Fruit fly (Drosophila melanogaster) S2 (cell line): ENCODE results near the gene CG43336.
A peak's percentile ranks its signal among the peaks of the same experiment; 100 is the strongest.

Experiments used
- CG8478 ChIP-seq: fragments of >200 bp; optimal IDR thresholded peaks from 2 replicates; lab custom pipeline; 2018
- CTCF ChIP-seq, 2 experiments: fragments of >200 bp; optimal IDR thresholded peaks; 2 replicates each; lab custom pipeline; 2018

Gene CG43336

DNA sequence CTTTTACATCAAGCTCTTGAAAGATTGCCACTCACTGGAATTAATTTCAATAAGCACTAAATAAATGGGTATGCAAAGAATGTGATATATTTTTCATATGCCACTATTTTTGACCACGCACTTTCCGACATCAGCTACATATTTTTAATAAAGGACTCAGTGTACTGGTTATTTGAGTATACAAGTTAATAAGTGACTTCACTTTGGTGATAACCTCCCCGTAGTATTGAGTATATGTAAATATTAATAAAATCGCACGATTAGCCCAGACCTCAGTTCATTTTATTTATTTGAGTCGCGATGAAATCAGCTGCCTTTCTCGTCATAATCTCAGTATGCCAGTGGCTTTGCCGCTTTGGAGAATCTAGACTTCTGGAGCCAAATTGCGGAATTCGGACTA is 1.8 kb upstream of the CG43336 start, which contains the start of gene CG43335:
CG43335 (plus strand) TSS at position 301 of the 400 bp plus-strand sequence.
- TF ChIP-seq CTCF (optimal IDR thresholded peaks at IDR 0.05; lab: Kevin White, UChicago) (no peak), CG8478 (lab: Kevin White, UChicago) (no peak)

DNA sequence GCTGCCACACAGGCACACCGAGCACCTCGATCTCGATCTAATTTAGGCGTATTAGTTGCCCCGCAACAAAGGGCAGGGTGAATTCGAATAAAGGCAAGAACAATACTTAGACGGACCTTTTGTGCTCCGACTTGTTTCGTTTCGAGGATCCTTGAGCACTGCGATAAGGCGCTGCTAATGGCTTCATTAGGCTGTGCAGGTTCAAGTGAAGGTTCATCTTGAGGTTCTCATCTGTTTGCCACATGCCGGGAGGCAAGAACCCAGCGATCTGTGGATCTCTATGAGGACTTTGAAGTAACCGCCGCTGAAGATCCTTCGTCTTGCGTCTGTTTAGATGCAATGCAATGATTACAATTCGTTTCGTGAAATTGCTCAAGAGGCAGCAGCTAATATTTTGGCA is 3.0 kb downstream of the CG43336 start:
- TF ChIP-seq CTCF (optimal IDR thresholded peaks at IDR 0.05; lab: Kevin White, UChicago) (no peak), CG8478 (lab: Kevin White, UChicago) (no peak)

DNA sequence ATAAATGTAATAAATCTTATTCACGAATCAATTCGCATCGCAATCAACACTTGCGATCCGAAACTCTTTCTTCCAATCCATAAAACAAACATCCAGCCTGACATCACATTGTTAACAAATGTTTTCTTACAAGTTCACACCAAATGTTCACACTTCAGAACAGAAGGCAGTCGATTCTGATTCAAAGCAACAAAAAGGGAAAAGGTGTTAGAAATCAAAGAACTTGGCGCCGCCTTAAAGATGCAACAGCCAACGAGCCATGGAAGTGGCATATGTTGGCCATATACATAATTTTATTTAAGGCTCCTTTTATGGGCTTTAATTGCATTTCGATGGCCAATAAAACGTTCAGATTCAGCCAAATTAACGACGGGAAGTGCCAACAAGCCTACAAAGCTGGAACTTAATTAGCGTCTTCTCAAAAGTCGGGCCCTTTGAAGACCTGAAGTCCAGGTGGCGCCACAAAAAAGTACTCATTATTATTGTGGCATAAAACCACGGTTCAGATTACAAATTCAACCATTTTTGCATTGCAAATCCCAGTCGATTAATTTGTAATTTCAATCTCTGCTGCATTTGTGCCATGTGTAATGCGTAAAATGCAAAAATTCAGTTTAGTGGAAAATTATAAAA is 4.5 kb downstream of the CG43336 start:
- no peak for TF ChIP-seq CG8478 (lab: Kevin White, UChicago)
- TF ChIP-seq CTCF (optimal IDR thresholded peaks at IDR 0.05; lab: Kevin White, UChicago) = peak; percentile 70 to 76

DNA sequence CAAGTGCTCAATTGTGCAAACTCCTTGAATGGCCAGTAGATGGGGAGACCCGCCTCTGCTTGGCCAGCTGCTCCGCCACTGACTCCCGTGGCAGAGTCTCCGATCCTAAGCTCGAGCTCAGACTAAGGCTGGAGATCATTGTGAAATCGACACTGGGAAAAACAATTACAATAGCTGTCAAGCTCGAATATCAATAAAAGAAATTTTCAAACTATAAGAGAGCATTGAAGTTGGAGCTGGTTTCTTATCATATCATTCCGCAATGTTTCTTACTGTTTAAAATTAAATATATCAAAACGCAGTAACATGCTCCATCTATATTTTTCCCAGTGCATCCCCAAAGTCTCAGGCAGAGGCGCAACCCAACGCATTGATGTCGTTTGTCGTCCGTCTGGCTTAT is 5.8 kb downstream of the CG43336 start:
- TF ChIP-seq CTCF (optimal IDR thresholded peaks at IDR 0.05; lab: Kevin White, UChicago) (no peak), CG8478 (lab: Kevin White, UChicago) (no peak)

DNA sequence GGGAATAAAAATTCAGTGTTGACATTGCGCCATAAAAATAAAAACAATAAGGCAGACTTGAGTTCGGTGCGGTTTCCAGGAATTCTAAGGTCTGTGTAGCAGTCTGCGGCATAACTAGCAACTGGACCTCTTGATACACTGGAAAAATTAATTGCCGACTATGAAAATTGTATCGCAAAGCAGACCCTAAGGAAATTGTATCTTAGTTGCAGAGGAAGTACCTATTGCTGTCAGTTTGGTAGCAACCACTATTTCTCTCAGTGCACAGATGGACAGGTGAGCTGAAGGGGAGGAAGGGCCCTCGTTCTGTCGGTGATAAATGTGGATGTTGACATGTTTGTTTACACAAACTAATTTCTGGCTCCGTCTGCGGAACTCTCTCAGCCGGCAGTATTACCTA is 7.8 kb downstream of the CG43336 start:
- no peak for TF ChIP-seq CTCF (optimal IDR thresholded peaks at IDR 0.05; lab: Kevin White, UChicago)
- TF ChIP-seq CG8478 (lab: Kevin White, UChicago) = no peak

DNA sequence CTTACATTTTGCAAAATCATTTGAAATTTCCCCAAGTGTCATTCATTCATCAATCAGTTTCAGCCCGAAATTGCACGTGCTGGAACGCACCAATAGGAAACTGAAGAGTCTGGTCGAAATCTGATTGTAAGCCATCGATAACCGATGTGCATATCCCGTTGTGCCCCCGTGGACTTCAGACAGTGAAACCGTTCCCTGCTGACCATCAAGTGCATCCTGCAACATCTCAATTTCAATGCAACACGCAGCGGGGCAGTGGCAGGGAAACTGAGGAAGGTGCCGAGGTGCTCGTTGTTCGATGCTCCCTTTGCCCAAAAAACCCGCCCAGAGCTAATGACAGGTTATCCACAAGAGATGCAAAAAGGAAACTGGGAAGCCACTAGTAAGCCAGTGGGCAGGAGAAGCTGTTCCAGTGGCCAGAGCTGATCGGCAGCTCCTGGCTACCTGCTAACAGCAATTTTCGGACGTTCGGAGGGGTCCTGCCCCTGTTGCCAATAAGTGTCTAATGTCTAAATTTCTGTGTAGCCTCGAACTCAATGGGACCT is 10.0 kb downstream of the CG43336 start:
- TF ChIP-seq CG8478 (lab: Kevin White, UChicago) = no peak
- no peak for TF ChIP-seq CTCF (optimal IDR thresholded peaks at IDR 0.05; lab: Kevin White, UChicago)

DNA sequence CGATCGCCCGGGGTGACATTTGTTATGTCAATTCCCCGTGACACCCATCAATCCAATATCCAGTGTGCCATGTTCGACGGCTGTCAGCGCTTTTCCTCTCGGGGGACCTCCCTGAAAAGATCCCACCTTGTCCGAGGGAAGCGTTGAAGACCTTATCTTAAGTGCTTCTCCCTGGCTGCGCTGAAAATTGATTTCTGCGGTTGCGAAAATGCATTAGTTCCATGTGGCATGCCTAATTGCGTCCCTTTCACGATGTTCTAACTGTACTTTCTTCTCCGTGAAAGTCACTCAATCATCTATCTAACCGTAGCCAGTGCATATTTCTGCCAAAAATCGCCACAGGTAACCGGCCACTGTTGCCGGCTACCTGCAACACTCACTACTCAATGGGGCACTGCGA is 11.9 kb downstream of the CG43336 start:
- no peak for TF ChIP-seq CTCF (optimal IDR thresholded peaks at IDR 0.05; lab: Kevin White, UChicago)
- no peak for TF ChIP-seq CG8478 (lab: Kevin White, UChicago)

DNA sequence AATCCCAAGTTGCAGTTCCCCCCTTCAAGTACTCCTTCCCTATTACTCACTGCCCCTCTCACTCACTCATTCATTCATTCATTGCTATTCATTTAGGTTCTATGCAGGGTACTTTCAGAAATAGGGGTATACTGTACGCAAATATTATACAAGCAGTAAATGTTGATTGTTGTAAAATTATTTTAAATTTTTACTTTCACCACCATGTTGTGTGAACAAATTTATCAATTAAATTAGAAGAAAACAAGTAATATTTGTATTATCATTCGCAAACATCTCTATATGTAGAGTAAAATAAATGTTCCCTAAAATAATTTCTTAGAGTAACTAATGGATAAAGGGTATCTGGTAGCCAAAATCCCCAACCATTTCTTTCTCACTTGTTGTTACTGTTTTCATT is 13.3 kb downstream of the CG43336 start:
- TF ChIP-seq CG8478 (lab: Kevin White, UChicago) = no peak

DNA sequence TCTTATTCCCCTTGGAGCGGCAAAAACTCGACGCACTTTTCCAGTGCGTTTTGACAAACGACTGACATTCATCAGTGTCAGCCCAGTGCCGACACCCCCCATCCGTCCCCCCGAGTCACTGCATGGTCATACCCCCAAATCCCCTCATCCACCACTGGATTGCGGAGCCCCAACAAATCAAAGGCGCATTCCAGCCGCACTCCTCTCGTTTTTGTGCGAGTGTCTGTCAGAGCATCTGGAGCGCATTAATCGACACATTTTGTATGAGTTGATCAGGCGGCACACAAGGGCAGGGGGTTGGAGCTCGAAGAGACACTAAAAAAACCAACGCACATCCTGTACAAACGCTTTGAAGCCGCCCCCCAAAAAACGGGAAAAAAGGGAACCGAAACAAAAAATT is 13.7 kb downstream of the CG43336 start:
- TF ChIP-seq CTCF (optimal IDR thresholded peaks at IDR 0.05; lab: Kevin White, UChicago) = no peak
- TF ChIP-seq CG8478 (lab: Kevin White, UChicago) = no peak

DNA sequence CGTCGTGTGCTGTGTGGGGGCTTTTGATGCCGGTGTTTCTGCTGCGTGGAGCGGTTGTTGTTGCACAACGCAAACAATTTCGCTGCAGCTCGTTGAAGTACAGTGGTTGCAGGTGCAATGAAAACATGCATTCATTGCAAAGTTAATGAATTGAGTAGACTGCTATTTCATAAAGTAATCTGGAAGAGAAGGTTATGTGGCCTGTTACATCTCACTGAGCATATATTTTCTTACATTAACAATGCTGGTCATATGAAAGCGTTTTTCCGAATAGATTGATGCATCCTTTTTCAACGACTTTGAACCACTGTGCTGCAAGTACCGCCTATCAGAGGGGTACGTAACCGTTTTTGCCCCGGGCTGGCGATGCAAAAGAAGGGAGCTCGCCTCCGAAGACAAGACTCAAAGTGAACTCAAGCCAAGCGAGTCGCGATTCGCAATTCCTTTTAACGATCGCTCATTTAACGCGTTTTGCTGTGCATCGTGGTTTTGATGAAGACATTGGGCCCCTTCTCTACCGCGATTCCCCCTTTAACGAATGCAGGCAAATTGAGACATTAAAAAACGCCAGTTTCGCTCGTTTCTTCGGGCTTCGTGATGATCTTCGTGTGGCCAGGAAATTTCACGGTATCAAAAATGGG is 14.9 kb downstream of the CG43336 start:
- TF ChIP-seq CG8478 (lab: Kevin White, UChicago) = no peak
- no peak for TF ChIP-seq CTCF (optimal IDR thresholded peaks at IDR 0.05; lab: Kevin White, UChicago)

DNA sequence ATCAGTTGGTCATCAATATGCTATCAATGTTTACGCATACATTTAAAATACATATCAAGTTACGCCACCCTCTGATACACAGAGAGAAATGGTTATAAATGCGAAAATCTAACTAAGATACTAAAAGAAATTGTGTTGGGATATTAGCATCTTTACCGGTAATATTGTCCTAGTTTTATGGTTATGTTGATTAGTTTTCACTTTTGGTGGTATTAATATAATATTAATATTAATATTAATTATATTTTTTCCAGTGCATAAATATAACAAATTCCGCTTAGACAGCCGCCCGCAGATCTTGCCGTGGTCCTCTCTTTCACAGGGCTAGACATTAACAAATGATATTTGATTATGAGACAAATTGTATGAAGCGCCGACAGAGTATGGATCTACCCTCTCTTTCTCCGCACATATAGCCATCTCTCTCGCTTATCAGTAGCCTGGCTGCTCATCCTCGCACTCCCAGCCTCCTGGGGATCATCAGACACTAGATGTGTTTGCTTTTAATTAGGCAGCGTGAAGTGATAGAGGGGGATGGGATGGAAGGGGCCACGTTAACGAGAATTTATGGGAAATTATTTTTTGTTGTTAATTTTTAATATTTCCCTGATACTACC is 15.8 kb downstream of the CG43336 start:
- TF ChIP-seq CG8478 (lab: Kevin White, UChicago) (no peak), CTCF (optimal IDR thresholded peaks at IDR 0.05; lab: Kevin White, UChicago) (no peak)

DNA sequence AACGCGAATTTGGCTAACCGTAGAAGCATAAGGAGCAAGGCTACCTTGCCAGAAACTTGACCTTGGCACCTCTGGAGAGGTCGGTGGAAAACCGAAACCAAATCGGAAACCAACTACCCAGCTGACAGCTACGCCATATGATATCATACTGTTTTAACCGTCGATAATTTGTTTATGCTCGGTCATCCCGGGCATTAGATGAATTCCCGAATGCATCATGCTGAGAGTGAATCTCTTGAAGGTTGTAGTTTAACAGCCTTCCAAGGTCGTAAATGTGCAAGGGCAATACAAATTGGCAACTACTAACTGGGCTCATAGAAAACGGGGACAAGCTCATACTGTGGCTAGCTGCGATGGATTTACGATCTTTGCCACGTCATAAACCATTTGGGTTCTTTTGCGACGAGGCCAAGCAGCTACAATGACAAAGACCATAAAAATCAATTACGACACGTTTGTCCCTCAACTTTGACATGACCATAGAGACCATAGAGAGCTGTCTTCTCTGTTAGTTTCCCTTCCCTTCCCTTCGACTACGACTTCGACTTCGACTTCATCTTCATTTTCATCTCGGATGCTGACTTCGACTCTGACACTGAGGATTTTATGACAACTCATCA is 16.9 kb downstream of the CG43336 start:
- TF ChIP-seq CG8478 (lab: Kevin White, UChicago) = no peak
- no peak for TF ChIP-seq CTCF (optimal IDR thresholded peaks at IDR 0.05; lab: Kevin White, UChicago)

DNA sequence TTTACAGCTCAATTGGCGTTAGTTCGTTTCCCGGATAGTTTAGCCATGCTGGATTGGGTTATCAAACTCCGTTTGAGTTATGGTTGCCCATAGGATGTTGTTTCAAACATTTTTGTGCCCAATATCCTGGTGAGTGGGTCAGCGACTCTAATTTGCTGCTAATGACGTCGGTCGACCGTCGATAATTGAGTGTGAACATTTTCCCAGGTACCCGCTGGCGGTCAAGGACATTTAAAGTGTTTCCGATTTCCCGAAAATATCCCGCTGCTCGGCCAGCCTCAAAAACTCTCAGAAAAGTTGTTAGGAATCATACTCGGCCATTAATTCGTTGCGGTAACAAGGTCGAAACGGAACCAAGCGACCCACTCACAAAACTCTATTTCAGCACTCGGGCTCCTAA is 17.9 kb downstream of the CG43336 start:
- no peak for TF ChIP-seq CTCF (optimal IDR thresholded peaks at IDR 0.05; lab: Kevin White, UChicago)
- TF ChIP-seq CG8478 (lab: Kevin White, UChicago) = no peak

DNA sequence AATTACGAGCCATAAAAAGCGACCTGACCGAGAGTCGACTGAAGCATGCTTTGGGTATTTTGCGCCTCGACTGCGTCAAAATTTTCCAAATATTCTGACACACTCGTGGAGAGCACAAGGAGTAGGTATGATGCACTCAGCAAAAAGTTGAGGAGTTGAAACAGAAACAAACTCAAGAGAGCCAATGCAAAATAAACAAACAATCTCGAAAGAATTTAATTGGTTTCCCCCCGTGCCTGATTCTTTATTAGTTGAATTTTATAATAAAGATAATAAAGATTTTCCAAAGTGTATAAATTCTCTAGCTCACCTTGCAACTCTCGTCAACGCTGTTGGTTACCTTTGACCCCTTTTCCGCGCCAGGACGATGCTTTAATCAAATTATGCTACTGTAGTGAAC is 18.4 kb downstream of the CG43336 start:
- TF ChIP-seq CG8478 (lab: Kevin White, UChicago) (no peak), CTCF (optimal IDR thresholded peaks at IDR 0.05; lab: Kevin White, UChicago) (no peak)

DNA sequence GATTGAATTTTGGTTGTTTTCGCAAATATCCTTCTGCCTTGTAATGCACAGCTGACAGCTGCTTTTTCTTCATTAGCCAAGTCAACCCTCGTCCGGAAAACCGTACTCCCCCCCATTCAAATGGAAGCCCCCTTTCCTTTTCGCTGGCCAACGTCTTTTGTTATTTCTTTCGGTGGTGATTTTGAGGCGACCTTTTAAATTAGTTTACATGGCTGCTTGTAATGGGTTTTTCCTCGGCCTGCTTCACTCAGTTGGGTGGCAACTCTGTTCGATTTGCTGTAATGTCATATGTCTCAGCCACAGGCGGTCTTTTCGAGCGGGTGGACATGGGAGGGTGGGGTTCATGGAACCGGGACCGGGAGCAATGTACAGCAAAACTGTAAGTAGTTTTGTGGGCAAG is 23.5 kb downstream of the CG43336 start:
- TF ChIP-seq CTCF (optimal IDR thresholded peaks at IDR 0.05; lab: Kevin White, UChicago) (no peak), CG8478 (lab: Kevin White, UChicago) (no peak)
